Fruit fly (Drosophila melanogaster): ENCODE data around the gene Exd2.

- TF ChIP-seq ey (GFP tag; optimal IDR thresholded peaks at IDR 0.05) (no peak), CrebA (GFP tag; optimal IDR thresholded peaks at IDR 0.05; ENCODE audit: borderline replicate concordance) (no peak), woc (GFP tag; optimal IDR thresholded peaks at IDR 0.05) (no peak), h (GFP tag; optimal IDR thresholded peaks at IDR 0.05) (no peak)
Observed at dm6 chr3R:11402894-11403293, 32.6 kb downstream of the Exd2 start.
